Worm (Caenorhabditis elegans): ENCODE results near the gene cyp-29A4.

DNA sequence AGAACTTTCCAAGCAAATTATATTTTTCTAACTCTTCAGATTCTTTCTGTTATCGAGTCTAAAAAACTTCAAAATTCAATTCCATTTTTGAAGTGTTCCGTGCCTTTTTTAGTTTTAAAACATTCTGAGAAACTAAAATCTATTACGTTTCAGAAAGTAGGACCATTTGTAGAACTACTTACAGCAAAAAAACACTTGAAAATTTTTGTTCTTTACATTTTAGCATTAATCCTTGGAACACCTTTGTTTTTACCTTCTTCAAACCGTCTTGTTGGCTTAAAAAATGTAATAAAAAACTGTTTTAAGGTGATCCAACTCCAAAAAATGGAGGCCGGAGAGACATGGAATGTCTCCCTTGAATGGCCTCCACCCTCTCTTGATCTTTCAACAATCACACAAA lies 46.3 kb upstream of the cyp-29A4 start, which contains the start of gene dop-2:
- TF ChIP-seq B0310.2 (tag; optimal IDR thresholded peaks at IDR 0.05) (no peak), ceh-36 (tag; optimal IDR thresholded peaks at IDR 0.05) (no peak), hnd-1 (tag; optimal IDR thresholded peaks at IDR 0.05) (no peak)

Data from whole organism, early embryonic.